Worm (Caenorhabditis elegans) whole organism, L2 larva: ENCODE data around the gene nhr-137.

Source experiments
- ZK546.5 ChIP-seq: sonication (generic microtip); optimal IDR thresholded peaks from 2 replicates; lab custom pipeline; 2017; ENCODE audit warnings: missing biosample characterization, missing genetic modification characterization
- fos-1 ChIP-seq: fragments of 150-350 bp; optimal IDR thresholded peaks from 2 replicates; lab custom pipeline; 2014; ENCODE audit warnings: missing biosample characterization, missing genetic modification characterization
- mab-5 ChIP-seq: fragments of 150-350 bp; optimal IDR thresholded peaks from 2 replicates; lab custom pipeline; 2014; ENCODE audit warnings: missing biosample characterization, missing genetic modification characterization
- mdl-1 ChIP-seq, 2 experiments: fragments of 150-350 bp in 1 of 2; sonication (generic microtip) in 1 of 2; optimal IDR thresholded peaks; 2 replicates each; lab custom pipeline; 2017; ENCODE audit warnings: missing biosample characterization in 2 of 2, missing genetic modification characterization in 2 of 2
- nhr-11 ChIP-seq: fragments of 150-350 bp; optimal IDR thresholded peaks from 2 replicates; lab custom pipeline; 2014; ENCODE audit warnings: missing biosample characterization, missing genetic modification characterization
- nhr-12 ChIP-seq: fragments of 150-350 bp; optimal IDR thresholded peaks from 2 replicates; lab custom pipeline; 2014; ENCODE audit warnings: missing biosample characterization, missing genetic modification characterization
- nhr-237 ChIP-seq: fragments of 150-350 bp; optimal IDR thresholded peaks from 2 replicates; lab custom pipeline; 2014; ENCODE audit warnings: missing biosample characterization, missing genetic modification characterization
- snpc-4 ChIP-seq: fragments of 150-350 bp; optimal IDR thresholded peaks from 2 replicates; lab custom pipeline; 2014; ENCODE audit warnings: missing biosample characterization, missing genetic modification characterization
- unc-55 ChIP-seq: fragments of 150-350 bp; sonication (generic microtip); optimal IDR thresholded peaks from 3 replicates; lab custom pipeline; 2014; ENCODE audit warnings: missing biosample characterization, missing genetic modification reagents, missing genetic modification characterization
- zag-1 ChIP-seq: fragments of 150-350 bp; optimal IDR thresholded peaks from 2 replicates; lab custom pipeline; 2014; ENCODE audit warnings: missing biosample characterization, missing genetic modification characterization
- ztf-4 ChIP-seq: fragments of 150-350 bp; optimal IDR thresholded peaks from 2 replicates; lab custom pipeline; 2014; ENCODE audit warnings: missing biosample characterization, missing genetic modification characterization

DNA sequence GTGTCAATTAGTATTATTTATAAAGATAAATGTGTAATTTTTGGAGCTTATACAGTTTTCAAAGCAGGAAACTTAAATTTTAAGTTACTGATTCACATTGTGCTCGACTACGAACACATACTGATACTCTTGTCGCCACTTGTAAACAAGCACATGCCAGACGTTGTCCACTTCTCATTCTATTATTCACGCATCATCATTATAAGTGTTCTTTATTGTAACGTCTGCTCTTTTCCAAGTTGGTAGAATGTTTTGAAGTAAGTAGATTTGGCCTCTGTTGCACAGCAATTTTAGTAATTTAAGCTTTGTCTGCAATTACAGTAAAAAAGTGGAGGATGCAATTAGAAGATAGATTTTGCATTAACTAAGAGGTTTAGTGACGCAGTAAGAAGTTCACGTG is 24.1 kb upstream of the nhr-137 start:
- no peak for TF ChIP-seq nhr-12 (tag; lab: Kevin White, UChicago)
- no peak for TF ChIP-seq mdl-1 (tag; optimal IDR thresholded peaks at IDR 0.05; lab: Kevin White, UChicago)
- no peak for TF ChIP-seq fos-1
- TF ChIP-seq ZK546.5 (tag; lab: Kevin White, UChicago), result no peak
- no peak for TF ChIP-seq mab-5
- no peak for TF ChIP-seq zag-1 (tag; lab: Kevin White, UChicago)
- no peak for TF ChIP-seq nhr-237 (tag; lab: Kevin White, UChicago)
- TF ChIP-seq snpc-4 (tag; lab: Kevin White, UChicago), result no peak
- no peak for TF ChIP-seq ztf-4 (tag; lab: Kevin White, UChicago)
- no peak for TF ChIP-seq nhr-11 (tag; lab: Kevin White, UChicago)
- TF ChIP-seq unc-55, result no peak
